Fruit fly (Drosophila melanogaster) whole organism, embryonic: ENCODE measurements around the gene Nadsyn.

Source experiments
- CG10979 ChIP-seq: fragments of 200-800 bp; sonication (Bioruptor generic); optimal IDR thresholded peaks from 2 replicates; lab custom pipeline; 2018; ENCODE audit warnings: missing biosample characterization, mild to moderate bottlenecking, missing genetic modification characterization, moderate library complexity
- CG11398 ChIP-seq: fragments of 200-800 bp; sonication (Bioruptor generic); optimal IDR thresholded peaks from 2 replicates; lab custom pipeline; 2016; ENCODE audit warnings: missing biosample characterization, missing genetic modification characterization
- CG11695 ChIP-seq: fragments of 200-800 bp; sonication (Bioruptor generic); IDR thresholded peaks from 3 replicates; pipeline ENCODE4 v1.3.6; 2022; ENCODE audit warnings: missing biosample characterization, missing genetic modification characterization
- CG12155 ChIP-seq: fragments of 200-800 bp; sonication (Bioruptor generic); optimal IDR thresholded peaks from 3 replicates; lab custom pipeline; 2016; ENCODE audit warnings: missing biosample characterization, missing genetic modification characterization
- CG12942 ChIP-seq: fragments of 200-800 bp; sonication (Bioruptor generic); optimal IDR thresholded peaks from 3 replicates; lab custom pipeline; 2016; ENCODE audit warnings: missing biosample characterization, missing genetic modification characterization
- CG15696 ChIP-seq: fragments of 200-800 bp; sonication (Bioruptor generic); optimal IDR thresholded peaks from 2 replicates; lab custom pipeline; 2019; ENCODE audit warnings: missing biosample characterization, mild to moderate bottlenecking, missing genetic modification characterization, moderate library complexity
- CG17802 ChIP-seq: fragments of 200-800 bp; sonication (Bioruptor generic); optimal IDR thresholded peaks from 2 replicates; lab custom pipeline; 2018; ENCODE audit warnings: missing biosample characterization, mild to moderate bottlenecking, missing genetic modification characterization, moderate library complexity
- CG17829 ChIP-seq: fragments of 200-800 bp; optimal IDR thresholded peaks from 2 replicates; lab custom pipeline; 2019; ENCODE audit warnings: missing biosample characterization, mild to moderate bottlenecking, missing genetic modification characterization, moderate library complexity
- CG2199 ChIP-seq: fragments of 200-800 bp; sonication (Bioruptor generic); IDR thresholded peaks from 3 replicates; pipeline ENCODE4 v1.3.6; 2022; ENCODE audit warnings: missing biosample characterization, missing genetic modification characterization
- CG2678 ChIP-seq: fragments of 200-800 bp; sonication (Bioruptor generic); optimal IDR thresholded peaks from 3 replicates; lab custom pipeline; 2019; ENCODE audit warnings: missing biosample characterization, mild to moderate bottlenecking, missing genetic modification characterization, moderate library complexity
- CG33557 ChIP-seq: fragments of 200-800 bp; sonication (Bioruptor generic); optimal IDR thresholded peaks from 2 replicates; lab custom pipeline; 2019; ENCODE audit warnings: missing biosample characterization, mild to moderate bottlenecking, missing genetic modification characterization, moderate library complexity
- CG3407 ChIP-seq: fragments of 200-800 bp; sonication (Bioruptor generic); optimal IDR thresholded peaks from 2 replicates; lab custom pipeline; 2018; ENCODE audit warnings: missing biosample characterization, mild to moderate bottlenecking, missing genetic modification characterization
- CG4328 ChIP-seq: fragments of 200-800 bp; sonication (Bioruptor generic); optimal IDR thresholded peaks from 3 replicates; lab custom pipeline; 2017; ENCODE audit warnings: missing biosample characterization, missing genetic modification reagents, missing genetic modification characterization
- CG8359 ChIP-seq: fragments of 200-800 bp; sonication (Bioruptor generic); optimal IDR thresholded peaks from 2 replicates; lab custom pipeline; 2017; ENCODE audit warnings: missing biosample characterization, mild to moderate bottlenecking, missing genetic modification characterization, borderline replicate concordance
- CG9727 ChIP-seq: fragments of 200-800 bp; sonication (Bioruptor generic); optimal IDR thresholded peaks from 3 replicates; lab custom pipeline; 2017; ENCODE audit warnings: missing biosample characterization, mild to moderate bottlenecking, missing genetic modification characterization
- Dll ChIP-seq: fragments of 200-800 bp; sonication (Bioruptor generic); IDR thresholded peaks from 4 replicates; pipeline ENCODE4 v1.3.6; 2022; ENCODE audit warnings: missing biosample characterization, missing genetic modification characterization; ENCODE audit not compliant: partially characterized antibody
- Gug ChIP-seq: fragments of 200-800 bp; sonication (Bioruptor generic); IDR thresholded peaks from 4 replicates; pipeline ENCODE4 v1.3.6; 2022; ENCODE audit warnings: missing biosample characterization, missing genetic modification characterization
- Hand ChIP-seq: fragments of 200-800 bp; sonication (Bioruptor generic); optimal IDR thresholded peaks from 2 replicates; lab custom pipeline; 2017; ENCODE audit warnings: mild to moderate bottlenecking, missing biosample characterization, missing genetic modification reagents, missing genetic modification characterization
- Hey ChIP-seq: fragments of 200-800 bp; sonication (Bioruptor generic); optimal IDR thresholded peaks from 3 replicates; lab custom pipeline; 2018; ENCODE audit warnings: missing biosample characterization, mild to moderate bottlenecking, missing genetic modification characterization
- MESR4 ChIP-seq: fragments of 200-800 bp; sonication (Bioruptor generic); optimal IDR thresholded peaks from 2 replicates; lab custom pipeline; 2018; ENCODE audit warnings: missing biosample characterization, mild to moderate bottlenecking, missing genetic modification characterization, moderate library complexity
- Myb ChIP-seq: fragments of 200-800 bp; sonication (Bioruptor generic); optimal IDR thresholded peaks from 2 replicates; lab custom pipeline; 2016; ENCODE audit warnings: missing biosample characterization, missing genetic modification characterization
- NC2α ChIP-seq: fragments of 200-800 bp; sonication (Bioruptor generic); optimal IDR thresholded peaks from 2 replicates; lab custom pipeline; 2016; ENCODE audit warnings: missing biosample characterization, missing genetic modification characterization
- Opbp ChIP-seq: fragments of 200-800 bp; sonication (Bioruptor generic); IDR thresholded peaks from 3 replicates; pipeline ENCODE4 v1.3.6; 2022; ENCODE audit warnings: missing biosample characterization, missing genetic modification characterization; ENCODE audit not compliant: partially characterized antibody
- Sry-δ ChIP-seq: fragments of 200-800 bp; sonication (Bioruptor generic); optimal IDR thresholded peaks from 2 replicates; lab custom pipeline; 2016; ENCODE audit warnings: missing biosample characterization, missing genetic modification characterization
- Trl ChIP-seq, 3 experiments: fragments of >200 bp in 2 of 3; fragments of 200-800 bp in 1 of 3; sonication (Bioruptor generic) in 1 of 3; optimal IDR thresholded peaks; 2 replicates in 1 of 3; 3 replicates in 2 of 3; lab custom pipeline; 2016 to 2017; ENCODE audit warnings: missing biosample characterization in 1 of 3, missing genetic modification characterization in 1 of 3
- ac ChIP-seq: fragments of 200-800 bp; sonication (Bioruptor generic); optimal IDR thresholded peaks from 3 replicates; lab custom pipeline; 2017; ENCODE audit warnings: missing biosample characterization, mild to moderate bottlenecking, missing genetic modification characterization
- ap ChIP-seq: fragments of 200-800 bp; sonication (Bioruptor generic); IDR thresholded peaks from 2 replicates; pipeline ENCODE4 v1.3.6; 2022; ENCODE audit warnings: missing biosample characterization, missing genetic modification characterization
- az2 ChIP-seq: fragments of 200-800 bp; sonication (Bioruptor generic); optimal IDR thresholded peaks from 3 replicates; lab custom pipeline; 2016; ENCODE audit warnings: missing biosample characterization, missing genetic modification characterization
- bowl ChIP-seq: fragments of 200-800 bp; sonication (Bioruptor generic); IDR thresholded peaks from 2 replicates; pipeline ENCODE4 v1.3.6; 2022; ENCODE audit warnings: missing biosample characterization, missing genetic modification characterization
- caup ChIP-seq: fragments of 200-800 bp; sonication (Bioruptor generic); optimal IDR thresholded peaks from 3 replicates; lab custom pipeline; 2017; ENCODE audit warnings: missing biosample characterization, mild to moderate bottlenecking, missing genetic modification characterization, moderate library complexity; ENCODE audit not compliant: severe bottlenecking
- chm ChIP-seq: fragments of 200-800 bp; sonication (Bioruptor generic); IDR thresholded peaks from 2 replicates; pipeline ENCODE4 v1.3.6; 2022; ENCODE audit warnings: missing biosample characterization, missing genetic modification characterization
- chn ChIP-seq: fragments of 200-800 bp; sonication (Bioruptor generic); optimal IDR thresholded peaks from 2 replicates; lab custom pipeline; 2016; ENCODE audit warnings: missing biosample characterization, missing genetic modification characterization
- danr ChIP-seq: fragments of 200-800 bp; sonication (Bioruptor generic); IDR thresholded peaks from 2 replicates; pipeline ENCODE4 v1.3.6; 2022; ENCODE audit warnings: missing biosample characterization, missing genetic modification characterization
- dimm ChIP-seq: fragments of 200-800 bp; sonication (Bioruptor generic); IDR thresholded peaks from 2 replicates; pipeline ENCODE4 v1.3.6; 2022; ENCODE audit warnings: missing biosample characterization, missing genetic modification characterization
- gce ChIP-seq: fragments of 200-800 bp; sonication (Bioruptor generic); IDR thresholded peaks from 3 replicates; pipeline ENCODE4 v1.3.6; 2022; ENCODE audit warnings: missing biosample characterization, missing genetic modification characterization
- gcm ChIP-seq: fragments of 200-800 bp; sonication (Bioruptor generic); optimal IDR thresholded peaks from 2 replicates; lab custom pipeline; 2019; ENCODE audit warnings: missing biosample characterization, mild to moderate bottlenecking, missing genetic modification characterization, moderate library complexity
- gt ChIP-seq: fragments of 200-800 bp; sonication (Bioruptor generic); IDR thresholded peaks from 2 replicates; pipeline ENCODE4 v1.3.6; 2022; ENCODE audit warnings: missing biosample characterization, missing genetic modification characterization
- kni ChIP-seq: fragments of 200-800 bp; sonication (Bioruptor generic); optimal IDR thresholded peaks from 3 replicates; lab custom pipeline; 2017; ENCODE audit warnings: mild to moderate bottlenecking, missing biosample characterization, missing genetic modification reagents, missing genetic modification characterization
- mld ChIP-seq: fragments of 200-800 bp; sonication (Bioruptor generic); IDR thresholded peaks from 3 replicates; pipeline ENCODE4 v1.3.6; 2022; ENCODE audit warnings: missing biosample characterization, missing genetic modification characterization; ENCODE audit not compliant: partially characterized antibody
- org-1 ChIP-seq: fragments of 200-800 bp; sonication (Bioruptor generic); optimal IDR thresholded peaks from 2 replicates; lab custom pipeline; 2017; ENCODE audit warnings: missing biosample characterization, missing genetic modification characterization
- pan ChIP-seq, 4 experiments: fragments of >200 bp in 3 of 4; fragments of 200-800 bp in 1 of 4; sonication (Bioruptor generic) in 1 of 4; optimal IDR thresholded peaks in 3 of 4; IDR thresholded peaks in 1 of 4; 2 replicates each; pipeline versions ENCODE4 v1.3.6 to Lab custom; 2017 to 2022; ENCODE audit warnings: missing biosample characterization in 2 of 4, missing genetic modification characterization in 2 of 4, mixed read lengths in 1 of 4
- peb ChIP-seq: fragments of 200-800 bp; sonication (Bioruptor generic); IDR thresholded peaks from 2 replicates; pipeline ENCODE4 v1.3.6; 2022; ENCODE audit warnings: missing biosample characterization, missing genetic modification characterization
- phol ChIP-seq: fragments of 200-800 bp; sonication (Bioruptor generic); optimal IDR thresholded peaks from 3 replicates; lab custom pipeline; 2018; ENCODE audit warnings: missing biosample characterization, mild to moderate bottlenecking, missing genetic modification characterization, moderate library complexity
- pum ChIP-seq: fragments of 200-800 bp; sonication (Bioruptor generic); optimal IDR thresholded peaks from 2 replicates; lab custom pipeline; 2016; ENCODE audit warnings: missing biosample characterization, missing genetic modification characterization
- toy ChIP-seq: fragments of 200-800 bp; sonication (Bioruptor generic); IDR thresholded peaks from 2 replicates; pipeline ENCODE4 v1.3.6; 2022; ENCODE audit warnings: missing biosample characterization, missing genetic modification characterization
- trh ChIP-seq: fragments of 200-800 bp; sonication (Bioruptor generic); optimal IDR thresholded peaks from 2 replicates; lab custom pipeline; 2016; ENCODE audit warnings: missing biosample characterization, missing genetic modification characterization
- ttk ChIP-seq: fragments of 200-800 bp; sonication (Bioruptor generic); IDR thresholded peaks from 2 replicates; pipeline ENCODE4 v2.1.2; 2022; ENCODE audit warnings: missing biosample characterization, missing genetic modification characterization
- yki ChIP-seq: fragments of >200 bp; optimal IDR thresholded peaks from 3 replicates; lab custom pipeline; 2018
- zfh1 ChIP-seq: fragments of 200-800 bp; sonication (Bioruptor generic); IDR thresholded peaks from 3 replicates; pipeline ENCODE4 v1.3.6; 2022; ENCODE audit warnings: missing biosample characterization, missing genetic modification characterization

The Nadsyn gene

DNA sequence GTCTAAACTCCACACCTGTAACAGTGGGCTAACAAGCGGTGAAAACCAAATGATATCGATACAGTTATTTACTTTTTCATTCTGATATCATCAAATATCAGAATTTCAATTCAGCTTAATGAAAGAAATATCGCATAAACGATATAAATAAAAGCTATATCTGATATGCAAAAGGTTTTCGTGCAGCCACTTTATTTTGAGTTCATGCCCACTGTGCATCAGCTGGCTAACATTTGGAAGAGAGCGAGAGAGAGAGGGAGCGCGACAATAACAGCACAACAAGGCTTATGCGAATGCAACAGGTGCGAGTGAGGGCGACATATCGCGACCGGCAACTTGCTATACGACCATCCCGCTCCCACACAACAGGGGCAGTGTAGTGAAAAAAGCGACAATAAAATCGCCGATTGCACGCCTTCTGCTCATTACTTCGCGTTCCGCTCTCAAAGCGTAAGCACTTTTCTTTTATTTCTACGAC is 21.4 kb upstream of the Nadsyn start, which contains the start of gene CG11151 (continued):
- TF ChIP-seq pan (optimal IDR thresholded peaks at IDR 0.05; lab: Kevin White, UChicago) (no peak), pan (GFP tag; optimal IDR thresholded peaks at IDR 0.05 in 1 of 2, IDR thresholded peaks at IDR 0.05 in 1 of 2) (peak in 1 of 2 experiments; percentile 97), CG3407 (peak; percentile 94), caup (GFP tag; lab: Kevin White, UChicago) (peak; percentile 95), org-1 (GFP tag; lab: Kevin White, UChicago) (peak; percentile 97), danr (GFP tag; lab: Robert Waterston, UW) (peak; percentile 89), CG17829 (tag; lab: Kevin White, UChicago) (peak; percentile 97), chn (GFP tag; lab: Kevin White, UChicago) (peak; percentile 98), trh (peak; percentile 87), ap (GFP tag; lab: Robert Waterston, UW) (peak; percentile 86), CG10979 (tag; lab: Kevin White, UChicago) (peak; percentile 96), Dll (GFP tag; lab: Robert Waterston, UW) (peak; percentile 59; the same call in 1 of the 4 replicates), chm (GFP tag; lab: Robert Waterston, UW) (peak; percentile 94), CG11695 (GFP tag; lab: Robert Waterston, UW) (peak; percentile 96), toy (GFP tag; lab: Robert Waterston, UW) (peak; percentile 87), NC2α (peak; percentile 96), pum (GFP tag; lab: Kevin White, UChicago) (peak; percentile 97), gce (GFP tag; lab: Robert Waterston, UW) (peak; percentile 90), dimm (GFP tag; lab: Robert Waterston, UW) (no peak; the same call in 1 of the 2 replicates), Trl (optimal IDR thresholded peaks at IDR 0.05; lab: Kevin White, UChicago) (peak; percentile 44 to 71), Trl (GFP tag; optimal IDR thresholded peaks at IDR 0.05; lab: Kevin White, UChicago) (peak; percentile 98), zfh1 (GFP tag; lab: Robert Waterston, UW) (peak; percentile 96), mld (GFP tag; lab: Robert Waterston, UW) (0 out of 3 replicates have a peak, but pooled peaks have one; percentile 38), CG12942 (GFP tag; lab: Kevin White, UChicago) (peak; percentile 96), CG17802 (tag; lab: Kevin White, UChicago) (peak; percentile 84), ttk (GFP tag; lab: Robert Waterston, UW) (peak; percentile 92), bowl (GFP tag; lab: Robert Waterston, UW) (peak; percentile 89), CG15696 (tag; lab: Kevin White, UChicago) (peak; percentile 94), Opbp (GFP tag; lab: Robert Waterston, UW) (no peak), CG33557 (GFP tag; lab: Kevin White, UChicago) (peak; percentile 95), gt (peak; percentile 80), CG9727 (GFP tag; lab: Kevin White, UChicago) (peak; percentile 96), Gug (GFP tag; lab: Robert Waterston, UW) (peak; percentile 90), peb (GFP tag; lab: Robert Waterston, UW) (peak; percentile 93), phol (tag; lab: Kevin White, UChicago) (peak; percentile 95), CG12155 (GFP tag; lab: Kevin White, UChicago) (peak; percentile 93), CG2678 (tag; lab: Kevin White, UChicago) (peak; percentile 98), Hand (GFP tag; lab: Kevin White, UChicago) (peak; percentile 96), Myb (GFP tag; lab: Kevin White, UChicago) (peak; percentile 89), CG11398 (GFP tag; lab: Kevin White, UChicago) (peak; percentile 97), CG8359 (GFP tag; lab: Kevin White, UChicago) (peak; percentile 91), Hey (peak; percentile 85), MESR4 (GFP tag; lab: Kevin White, UChicago) (peak; percentile 51), Sry-δ (GFP tag; lab: Kevin White, UChicago) (peak; percentile 70), gcm (GFP tag; lab: Kevin White, UChicago) (peak; percentile 97), ac (GFP tag; lab: Kevin White, UChicago) (peak; percentile 94), az2 (GFP tag; lab: Kevin White, UChicago) (peak; percentile 97), yki (no peak), kni (peak; percentile 83), CG2199 (GFP tag; lab: Robert Waterston, UW) (peak; percentile 96), CG4328 (GFP tag; lab: Kevin White, UChicago) (peak; percentile 94)
